Worm (Caenorhabditis elegans) whole organism, late embryonic: Measurements from ENCODE around the gene D1054.8.

Source experiments
- C08G9.2 ChIP-seq: sonication (generic microtip); optimal IDR thresholded peaks from 2 replicates; lab custom pipeline; 2016; ENCODE audit warnings: mild to moderate bottlenecking, missing genetic modification characterization, moderate library complexity, missing compliant biosample characterization
- unc-3 ChIP-seq, 2 experiments: fragments of 200-800 bp in 1 of 2; sonication (Bioruptor generic) in 1 of 2; sonication (generic microtip) in 1 of 2; conservative IDR thresholded peaks in 1 of 2; optimal IDR thresholded peaks in 1 of 2; 2 replicates each; pipeline versions ENCODE4 v1.3.6 to Lab custom; 2016 to 2022; ENCODE audit warnings: missing compliant biosample characterization in 2 of 2, missing genetic modification characterization in 2 of 2, missing genetic modification reagents in 1 of 2
- unc-86 ChIP-seq: sonication (generic microtip); optimal IDR thresholded peaks from 2 replicates; lab custom pipeline; 2016; ENCODE audit warnings: missing genetic modification characterization, missing compliant biosample characterization

- TF ChIP-seq C08G9.2 (tag; lab: Kevin White, UChicago) (no peak), unc-3 (GFP tag; conservative IDR thresholded peaks at IDR 0.05; lab: Robert Waterston, UW) (no peak), unc-3 (tag; optimal IDR thresholded peaks at IDR 0.05; lab: Kevin White, UChicago) (no peak), unc-86 (tag; lab: Kevin White, UChicago) (no peak)
Observed at ce11 chrV:10758658-10759057, 25.5 kb upstream of the D1054.8 start, which contains the start of gene F28H7.8.
